Worm (Caenorhabditis elegans) whole organism, L2 larva: Measurements from ENCODE around the gene lig-4.

Source experiments
- C34F6.9 ChIP-seq: fragments of 150-350 bp; optimal IDR thresholded peaks from 2 replicates; lab custom pipeline; 2014; ENCODE audit warnings: missing biosample characterization, missing genetic modification characterization
- F13H6.1 ChIP-seq: sonication (generic microtip); optimal IDR thresholded peaks from 2 replicates; lab custom pipeline; 2016; ENCODE audit warnings: missing genetic modification characterization, missing compliant biosample characterization
- R02D3.7 ChIP-seq: fragments of 150-350 bp; optimal IDR thresholded peaks from 2 replicates; lab custom pipeline; 2014; ENCODE audit warnings: missing biosample characterization, missing genetic modification characterization
- Y55F3AM.14 ChIP-seq: fragments of 200-800 bp; sonication (Bioruptor generic); optimal IDR thresholded peaks from 2 replicates; lab custom pipeline; 2018; ENCODE audit warnings: mild to moderate bottlenecking, missing genetic modification characterization, missing compliant biosample characterization
- ZK546.5 ChIP-seq: sonication (generic microtip); optimal IDR thresholded peaks from 2 replicates; lab custom pipeline; 2017; ENCODE audit warnings: missing biosample characterization, missing genetic modification characterization
- alr-1 ChIP-seq: fragments of 150-350 bp; optimal IDR thresholded peaks from 2 replicates; lab custom pipeline; 2014; ENCODE audit warnings: missing biosample characterization, missing genetic modification characterization
- aly-2 ChIP-seq: fragments of 150-350 bp; optimal IDR thresholded peaks from 2 replicates; lab custom pipeline; 2014; ENCODE audit warnings: missing biosample characterization, missing genetic modification characterization
- ama-1 ChIP-seq: fragments of 150-350 bp; optimal IDR thresholded peaks from 2 replicates; lab custom pipeline; 2018; ENCODE audit warnings: inconsistent platforms
- blmp-1 ChIP-seq: sonication (generic microtip); optimal IDR thresholded peaks from 2 replicates; lab custom pipeline; 2017; ENCODE audit warnings: missing genetic modification characterization, mild to moderate bottlenecking, missing compliant biosample characterization, antibody characterized with exemption, moderate library complexity; ENCODE audit not compliant: insufficient read depth
- ceh-16 ChIP-seq: fragments of 150-350 bp; optimal IDR thresholded peaks from 2 replicates; lab custom pipeline; 2014; ENCODE audit warnings: missing biosample characterization, missing genetic modification characterization
- crh-2 ChIP-seq: sonication (generic microtip); optimal IDR thresholded peaks from 2 replicates; lab custom pipeline; 2017; ENCODE audit warnings: missing biosample characterization, missing genetic modification characterization
- egl-27 ChIP-seq: sonication (generic microtip); optimal IDR thresholded peaks from 3 replicates; lab custom pipeline; 2017; ENCODE audit warnings: missing biosample characterization, missing genetic modification reagents, missing genetic modification characterization
- elt-1 ChIP-seq: fragments of 150-350 bp; optimal IDR thresholded peaks from 2 replicates; lab custom pipeline; 2014; ENCODE audit warnings: missing biosample characterization, missing genetic modification characterization
- elt-3 ChIP-seq: sonication (generic microtip); optimal IDR thresholded peaks from 2 replicates; lab custom pipeline; 2017; ENCODE audit warnings: missing biosample characterization, missing genetic modification characterization
- fos-1 ChIP-seq: fragments of 150-350 bp; optimal IDR thresholded peaks from 2 replicates; lab custom pipeline; 2014; ENCODE audit warnings: missing biosample characterization, missing genetic modification characterization
- gmeb-1 ChIP-seq: fragments of 150-350 bp; optimal IDR thresholded peaks from 2 replicates; lab custom pipeline; 2014; ENCODE audit warnings: missing biosample characterization, missing genetic modification characterization
- lin-11 ChIP-seq: fragments of 150-350 bp; sonication (generic microtip); optimal IDR thresholded peaks from 2 replicates; lab custom pipeline; 2014; ENCODE audit warnings: missing biosample characterization, missing genetic modification characterization, inconsistent platforms, mixed read lengths
- lin-13 ChIP-seq: fragments of 150-350 bp; optimal IDR thresholded peaks from 2 replicates; lab custom pipeline; 2014; ENCODE audit warnings: missing biosample characterization, missing genetic modification reagents, missing genetic modification characterization
- lin-39 ChIP-seq: fragments of 150-350 bp; optimal IDR thresholded peaks from 2 replicates; lab custom pipeline; 2014; ENCODE audit warnings: missing biosample characterization, missing genetic modification reagents, missing genetic modification characterization
- lsy-2 ChIP-seq, 2 experiments: fragments of 150-350 bp in 1 of 2; sonication (generic microtip) in 1 of 2; optimal IDR thresholded peaks; 2 replicates each; lab custom pipeline; 2014 to 2017; ENCODE audit warnings: missing biosample characterization in 2 of 2, missing genetic modification characterization in 2 of 2
- mab-5 ChIP-seq: fragments of 150-350 bp; optimal IDR thresholded peaks from 2 replicates; lab custom pipeline; 2014; ENCODE audit warnings: missing biosample characterization, missing genetic modification characterization
- mbf-1 ChIP-seq: sonication (generic microtip); optimal IDR thresholded peaks from 2 replicates; lab custom pipeline; 2017; ENCODE audit warnings: missing biosample characterization, missing genetic modification characterization
- nhr-10 ChIP-seq: sonication (generic microtip); optimal IDR thresholded peaks from 2 replicates; lab custom pipeline; 2017; ENCODE audit warnings: missing biosample characterization, missing genetic modification characterization
- nhr-11 ChIP-seq: fragments of 150-350 bp; optimal IDR thresholded peaks from 2 replicates; lab custom pipeline; 2014; ENCODE audit warnings: missing biosample characterization, missing genetic modification characterization
- nhr-12 ChIP-seq: fragments of 150-350 bp; optimal IDR thresholded peaks from 2 replicates; lab custom pipeline; 2014; ENCODE audit warnings: missing biosample characterization, missing genetic modification characterization
- nhr-129 ChIP-seq: fragments of 150-350 bp; optimal IDR thresholded peaks from 2 replicates; lab custom pipeline; 2014; ENCODE audit warnings: missing biosample characterization, missing genetic modification characterization
- nhr-21 ChIP-seq: fragments of 150-350 bp; optimal IDR thresholded peaks from 2 replicates; lab custom pipeline; 2014; ENCODE audit warnings: missing biosample characterization, missing genetic modification characterization
- nhr-23 ChIP-seq: fragments of 150-350 bp; optimal IDR thresholded peaks from 2 replicates; lab custom pipeline; 2014; ENCODE audit warnings: missing biosample characterization, missing genetic modification reagents, missing genetic modification characterization
- nhr-237 ChIP-seq: fragments of 150-350 bp; optimal IDR thresholded peaks from 2 replicates; lab custom pipeline; 2014; ENCODE audit warnings: missing biosample characterization, missing genetic modification characterization
- nhr-25 ChIP-seq: fragments of 150-350 bp; sonication (generic microtip); optimal IDR thresholded peaks from 3 replicates; lab custom pipeline; 2014; ENCODE audit warnings: missing biosample characterization, missing genetic modification characterization
- nhr-6 ChIP-seq: fragments of 150-350 bp; optimal IDR thresholded peaks from 2 replicates; lab custom pipeline; 2014; ENCODE audit warnings: missing biosample characterization, missing genetic modification characterization
- nhr-77 ChIP-seq: fragments of 150-350 bp; optimal IDR thresholded peaks from 2 replicates; lab custom pipeline; 2014; ENCODE audit warnings: missing biosample characterization, missing genetic modification characterization
- peb-1 ChIP-seq: fragments of 150-350 bp; optimal IDR thresholded peaks from 2 replicates; lab custom pipeline; 2014; ENCODE audit warnings: missing biosample characterization, missing genetic modification characterization
- sem-4 ChIP-seq: fragments of 150-350 bp; optimal IDR thresholded peaks from 2 replicates; lab custom pipeline; 2014; ENCODE audit warnings: missing biosample characterization, missing genetic modification reagents, missing genetic modification characterization
- skn-1 ChIP-seq: sonication (generic microtip); optimal IDR thresholded peaks from 2 replicates; lab custom pipeline; 2017; ENCODE audit warnings: missing biosample characterization, missing genetic modification characterization
- sma-3 ChIP-seq: sonication (generic microtip); optimal IDR thresholded peaks from 2 replicates; lab custom pipeline; 2016; ENCODE audit warnings: missing genetic modification reagents, missing genetic modification characterization, missing compliant biosample characterization
- sma-9 ChIP-seq, 2 experiments: fragments of 150-350 bp in 1 of 2; sonication (generic microtip) in 1 of 2; optimal IDR thresholded peaks; 2 replicates each; lab custom pipeline; 2014 to 2016; ENCODE audit warnings: missing genetic modification characterization in 2 of 2, mild to moderate bottlenecking in 1 of 2, missing biosample characterization in 1 of 2, missing compliant biosample characterization in 1 of 2, missing genetic modification reagents in 1 of 2, moderate library complexity in 1 of 2
- snpc-4 ChIP-seq: fragments of 150-350 bp; optimal IDR thresholded peaks from 2 replicates; lab custom pipeline; 2014; ENCODE audit warnings: missing biosample characterization, missing genetic modification characterization
- unc-39 ChIP-seq: fragments of 150-350 bp; optimal IDR thresholded peaks from 2 replicates; lab custom pipeline; 2014; ENCODE audit warnings: missing biosample characterization, missing genetic modification characterization
- unc-55 ChIP-seq: fragments of 150-350 bp; sonication (generic microtip); optimal IDR thresholded peaks from 3 replicates; lab custom pipeline; 2014; ENCODE audit warnings: missing biosample characterization, missing genetic modification reagents, missing genetic modification characterization
- unc-62 ChIP-seq: fragments of 150-350 bp; optimal IDR thresholded peaks from 2 replicates; lab custom pipeline; 2014; ENCODE audit warnings: missing biosample characterization, missing genetic modification reagents, missing genetic modification characterization
- zag-1 ChIP-seq: fragments of 150-350 bp; optimal IDR thresholded peaks from 2 replicates; lab custom pipeline; 2014; ENCODE audit warnings: missing biosample characterization, missing genetic modification characterization
- ztf-1 ChIP-seq: fragments of 200-800 bp; sonication (Bioruptor generic); conservative IDR thresholded peaks from 2 replicates; pipeline ENCODE4 v1.3.6; 2022; ENCODE audit warnings: missing genetic modification characterization, missing compliant biosample characterization
- ztf-11 ChIP-seq: sonication (generic microtip); optimal IDR thresholded peaks from 2 replicates; lab custom pipeline; 2017; ENCODE audit warnings: missing biosample characterization, missing genetic modification characterization
- ztf-4 ChIP-seq: fragments of 150-350 bp; optimal IDR thresholded peaks from 2 replicates; lab custom pipeline; 2014; ENCODE audit warnings: missing biosample characterization, missing genetic modification characterization

Gene lig-4

DNA sequence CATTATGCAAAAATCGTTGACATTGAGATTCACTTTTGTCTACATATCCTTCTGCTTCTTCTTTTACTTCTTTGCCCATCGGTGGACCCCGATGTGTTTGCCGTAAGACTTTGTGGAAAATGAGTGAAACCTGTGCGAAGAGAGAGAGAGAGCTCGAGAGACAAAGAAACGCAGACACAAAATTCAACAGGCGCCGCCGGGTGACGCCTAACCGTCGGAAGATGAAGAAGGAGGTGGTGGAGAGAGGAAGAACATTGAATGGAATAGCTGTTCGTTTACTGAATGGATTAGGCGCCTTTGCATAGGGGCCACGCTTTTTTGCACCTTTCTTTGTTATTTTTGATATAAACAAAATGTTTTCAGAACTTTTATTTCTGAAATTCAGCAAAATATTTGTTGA, 14.3 kb upstream of the lig-4 start:
- TF ChIP-seq sem-4: no peak
- TF ChIP-seq gmeb-1 (tag; lab: Kevin White, UChicago): no peak
- TF ChIP-seq nhr-12 (tag; lab: Kevin White, UChicago): no peak
- no peak for TF ChIP-seq alr-1 (tag; lab: Kevin White, UChicago)
- TF ChIP-seq nhr-10 (tag; lab: Kevin White, UChicago): no peak
- TF ChIP-seq aly-2 (tag; lab: Kevin White, UChicago): no peak
- TF ChIP-seq lin-39: no peak
- no peak for TF ChIP-seq lsy-2 (tag; optimal IDR thresholded peaks at IDR 0.05; lab: Kevin White, UChicago)
- TF ChIP-seq F13H6.1 (tag; lab: Kevin White, UChicago): no peak
- TF ChIP-seq sma-3 (GFP tag; lab: Kevin White, UChicago): no peak
- no peak for TF ChIP-seq unc-62 (GFP tag; lab: Kevin White, UChicago)
- no peak for TF ChIP-seq snpc-4 (tag; lab: Kevin White, UChicago)
- TF ChIP-seq nhr-21: no peak
- no peak for TF ChIP-seq ama-1 (lab: Kevin White, UChicago)

DNA sequence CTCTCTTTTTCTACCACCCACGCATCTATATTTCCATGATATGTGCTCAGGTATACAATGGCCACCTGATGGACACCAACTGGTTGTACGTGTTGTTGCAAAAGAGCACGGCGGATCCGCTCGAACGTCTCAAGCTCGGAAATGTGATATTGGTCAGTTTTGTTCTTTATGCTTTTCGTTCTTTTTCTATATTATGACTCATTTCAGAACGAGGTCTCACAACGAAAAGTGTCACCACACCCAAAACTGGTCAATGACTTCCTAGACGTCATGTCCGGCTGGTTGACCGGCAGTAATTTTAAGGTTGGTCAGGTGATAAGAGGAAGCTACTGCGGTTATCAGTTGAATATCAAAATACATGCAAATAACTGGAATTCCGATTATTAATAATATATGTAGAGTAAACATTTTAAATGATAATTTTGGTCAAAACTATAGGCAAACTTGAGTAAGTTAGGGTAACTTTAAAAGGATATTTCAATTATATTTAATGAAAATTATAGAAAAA, 13.1 kb upstream of the lig-4 start, which contains the start of gene cls-1:
Gene cls-1, plus strand, starts transcription at position 51 of the 508 bp plus-strand sequence.
- TF ChIP-seq R02D3.7 (no peak), fos-1 (tag; lab: Kevin White, UChicago) (peak; percentile 56), zag-1 (no peak), sma-3 (GFP tag; lab: Kevin White, UChicago) (no peak)

ce11 chrIII:7518424-7518823, 2.8 kb upstream of the lig-4 start, which contains the start of gene clk-2:
Gene clk-2, minus strand, starts transcription at chrIII:7518524.
- no peak for TF ChIP-seq nhr-12 (tag; lab: Kevin White, UChicago)

ce11 chrIII:7520672-7521071, 591 bp upstream of the lig-4 start, which contains the start of the genes cux-7 and C07H6.2:
Gene cux-7, minus strand, starts transcription at chrIII:7520845.
Gene C07H6.2, plus strand, starts transcription at chrIII:7521009.
- no peak for TF ChIP-seq alr-1 (tag; lab: Kevin White, UChicago)
- TF ChIP-seq fos-1 (tag; lab: Kevin White, UChicago): peak; percentile 75
- TF ChIP-seq nhr-237: no peak
- TF ChIP-seq sma-3 (GFP tag; lab: Kevin White, UChicago): peak; percentile 97
- TF ChIP-seq blmp-1: peak; percentile 41
- peak; percentile 90 for TF ChIP-seq egl-27 (tag; lab: Kevin White, UChicago)
- no peak for TF ChIP-seq unc-39 (tag; lab: Kevin White, UChicago)
- no peak for TF ChIP-seq nhr-10 (tag; lab: Kevin White, UChicago)
- TF ChIP-seq ztf-1: peak; percentile 92; the same call in 1 of the 2 replicates
- peak; percentile 96 for TF ChIP-seq nhr-6 (tag; lab: Kevin White, UChicago)
- TF ChIP-seq nhr-12 (tag; lab: Kevin White, UChicago): peak; percentile 64
- TF ChIP-seq mbf-1 (tag; lab: Kevin White, UChicago): no peak
- no peak for TF ChIP-seq nhr-77 (tag; lab: Kevin White, UChicago)
- peak; percentile 94 for TF ChIP-seq lin-13
- TF ChIP-seq ztf-4 (tag; lab: Kevin White, UChicago): peak; percentile 84
- no peak for TF ChIP-seq nhr-25 (tag; lab: Kevin White, UChicago)
- TF ChIP-seq lin-39: no peak
- peak; percentile 61 for TF ChIP-seq ama-1 (lab: Kevin White, UChicago)
- no peak for TF ChIP-seq elt-3 (tag; lab: Kevin White, UChicago)
- peak; percentile 93 for TF ChIP-seq sem-4
- TF ChIP-seq C34F6.9: peak; percentile 95
- peak; percentile 93 for TF ChIP-seq nhr-21
- peak; percentile 94 for TF ChIP-seq crh-2 (tag; lab: Kevin White, UChicago)
- peak; percentile 56 for TF ChIP-seq R02D3.7
- peak; percentile 77 for TF ChIP-seq nhr-129 (tag; lab: Kevin White, UChicago)
- TF ChIP-seq zag-1: peak; percentile 40
- TF ChIP-seq unc-62 (GFP tag; lab: Kevin White, UChicago): no peak
- peak; percentile 67 for TF ChIP-seq Y55F3AM.14
- peak; percentile 40 for TF ChIP-seq lin-11
- peak; percentile 26 for TF ChIP-seq ztf-11 (tag; lab: Kevin White, UChicago)
- TF ChIP-seq ceh-16 (tag; lab: Kevin White, UChicago): peak; percentile 26
- peak; percentile 91 for TF ChIP-seq gmeb-1 (tag; lab: Kevin White, UChicago)
- TF ChIP-seq peb-1 (tag; lab: Kevin White, UChicago): no peak
- no peak for TF ChIP-seq aly-2 (tag; lab: Kevin White, UChicago)
- peak; percentile 99 for TF ChIP-seq sma-9 (GFP tag; optimal IDR thresholded peaks at IDR 0.05; lab: Kevin White, UChicago)
- no peak for TF ChIP-seq sma-9 (tag; optimal IDR thresholded peaks at IDR 0.05; lab: Kevin White, UChicago)
- TF ChIP-seq nhr-23 (tag; lab: Kevin White, UChicago): no peak
- no peak for TF ChIP-seq elt-1 (tag; lab: Kevin White, UChicago)
- peak; percentile 96 for TF ChIP-seq F13H6.1 (tag; lab: Kevin White, UChicago)
- TF ChIP-seq mab-5 (tag; lab: Kevin White, UChicago): peak; percentile 88
- no peak for TF ChIP-seq nhr-11 (tag; lab: Kevin White, UChicago)
- peak; percentile 98 for TF ChIP-seq unc-55 (GFP tag; lab: Kevin White, UChicago)
- TF ChIP-seq ZK546.5 (tag; lab: Kevin White, UChicago): peak; percentile 53
- peak; percentile 83 for TF ChIP-seq skn-1 (tag; lab: Kevin White, UChicago)
